Worm (Caenorhabditis elegans) whole organism, young adult: ENCODE measurements around the gene dtmk-1.
A peak's percentile ranks its signal among the peaks of the same experiment; 100 is the strongest.

ENCODE experiments used
- F10E7.11 ChIP-seq: sonication (generic microtip); optimal IDR thresholded peaks from 2 replicates; lab custom pipeline; 2017; ENCODE audit warnings: mild to moderate bottlenecking, missing genetic modification characterization, moderate library complexity, missing compliant biosample characterization
- F23B12.7 ChIP-seq: sonication (generic microtip); optimal IDR thresholded peaks from 2 replicates; lab custom pipeline; 2017; ENCODE audit warnings: missing genetic modification characterization, mild to moderate bottlenecking, missing compliant biosample characterization, antibody characterized with exemption, moderate library complexity; ENCODE audit not compliant: insufficient read depth
- K11D2.4 ChIP-seq: fragments of 200-800 bp; sonication (Bioruptor generic); IDR thresholded peaks from 2 replicates; pipeline ENCODE4 v1.3.6; 2022; ENCODE audit warnings: missing genetic modification reagents, missing genetic modification characterization, missing compliant biosample characterization
- T26A5.8 ChIP-seq: sonication (generic microtip); optimal IDR thresholded peaks from 2 replicates; lab custom pipeline; 2016; ENCODE audit warnings: missing genetic modification characterization, missing compliant biosample characterization
- Y53F4B.3 ChIP-seq: fragments of 200-800 bp; sonication (Bioruptor generic); IDR thresholded peaks from 2 replicates; pipeline ENCODE4 v1.3.6; 2022; ENCODE audit warnings: missing genetic modification reagents, missing genetic modification characterization, missing compliant biosample characterization
- Y56A3A.18 ChIP-seq: fragments of 200-800 bp; sonication (Bioruptor generic); IDR thresholded peaks from 2 replicates; pipeline ENCODE4 v1.3.6; 2022; ENCODE audit warnings: missing genetic modification reagents, missing genetic modification characterization, missing compliant biosample characterization
- akir-1 ChIP-seq: fragments of 200-800 bp; sonication (Bioruptor generic); optimal IDR thresholded peaks from 2 replicates; lab custom pipeline; 2018; ENCODE audit warnings: mild to moderate bottlenecking, missing genetic modification characterization, moderate library complexity, missing compliant biosample characterization
- attf-3 ChIP-seq: fragments of 200-800 bp; sonication (Bioruptor generic); conservative IDR thresholded peaks from 2 replicates; pipeline ENCODE4 v1.3.6; 2022; ENCODE audit warnings: missing genetic modification reagents, missing genetic modification characterization, missing compliant biosample characterization
- attf-5 ChIP-seq: fragments of 200-800 bp; sonication (Bioruptor generic); optimal IDR thresholded peaks from 2 replicates; lab custom pipeline; 2018; ENCODE audit warnings: mild to moderate bottlenecking, missing genetic modification characterization, missing compliant biosample characterization
- attf-6 ChIP-seq: fragments of 200-800 bp; sonication (Bioruptor generic); IDR thresholded peaks from 2 replicates; pipeline ENCODE4 v1.3.6; 2022; ENCODE audit warnings: missing genetic modification reagents, missing genetic modification characterization, missing compliant biosample characterization
- ceh-27 ChIP-seq: fragments of 200-800 bp; sonication (Bioruptor generic); optimal IDR thresholded peaks from 2 replicates; lab custom pipeline; 2018; ENCODE audit warnings: mild to moderate bottlenecking, missing genetic modification characterization, moderate library complexity, missing compliant biosample characterization
- ceh-40 ChIP-seq: fragments of 200-800 bp; sonication (Bioruptor generic); IDR thresholded peaks from 2 replicates; pipeline ENCODE4 v1.3.6; 2022; ENCODE audit warnings: missing genetic modification characterization, missing compliant biosample characterization
- chd-7 ChIP-seq: sonication (generic microtip); optimal IDR thresholded peaks from 2 replicates; lab custom pipeline; 2016; ENCODE audit warnings: mild to moderate bottlenecking, missing genetic modification characterization, moderate library complexity, missing compliant biosample characterization
- die-1 ChIP-seq: sonication (generic microtip); optimal IDR thresholded peaks from 2 replicates; lab custom pipeline; 2016; ENCODE audit warnings: missing genotype, mild to moderate bottlenecking, missing genetic modification characterization, missing compliant biosample characterization
- dox-1 ChIP-seq: fragments of 200-800 bp; sonication (Bioruptor generic); IDR thresholded peaks from 2 replicates; pipeline ENCODE4 v1.3.6; 2022; ENCODE audit warnings: missing genetic modification reagents, missing genetic modification characterization, missing compliant biosample characterization
- efl-1 ChIP-seq: fragments of 150-350 bp; optimal IDR thresholded peaks from 2 replicates; lab custom pipeline; 2014; ENCODE audit warnings: missing biosample characterization, missing genetic modification reagents, missing genetic modification characterization
- egl-18 ChIP-seq: fragments of 200-800 bp; sonication (Bioruptor generic); IDR thresholded peaks from 2 replicates; pipeline ENCODE4 v1.3.6; 2022; ENCODE audit warnings: missing genetic modification reagents, missing genetic modification characterization, missing compliant biosample characterization
- ekl-4 ChIP-seq: fragments of 200-800 bp; sonication (Bioruptor generic); IDR thresholded peaks from 2 replicates; pipeline ENCODE4 v1.3.6; 2022; ENCODE audit warnings: missing genetic modification reagents, missing genetic modification characterization, missing compliant biosample characterization
- gei-17 ChIP-seq: fragments of 200-800 bp; sonication (Bioruptor generic); optimal IDR thresholded peaks from 2 replicates; lab custom pipeline; 2018; ENCODE audit warnings: mild to moderate bottlenecking, missing genetic modification characterization, missing compliant biosample characterization
- him-1 ChIP-seq: sonication (generic microtip); optimal IDR thresholded peaks from 2 replicates; lab custom pipeline; 2016; ENCODE audit warnings: missing genotype, missing genetic modification reagents, missing genetic modification characterization, missing compliant biosample characterization
- hlh-26 ChIP-seq: fragments of 200-800 bp; sonication (Bioruptor generic); conservative IDR thresholded peaks from 2 replicates; pipeline ENCODE4 v1.3.6; 2022; ENCODE audit warnings: missing genetic modification reagents, missing genetic modification characterization, missing compliant biosample characterization
- hmg-1.2 ChIP-seq: fragments of 200-800 bp; sonication (Bioruptor generic); IDR thresholded peaks from 2 replicates; pipeline ENCODE4 v1.3.6; 2022; ENCODE audit warnings: missing genetic modification reagents, missing genetic modification characterization, missing compliant biosample characterization
- hrde-1 ChIP-seq: sonication (generic microtip); optimal IDR thresholded peaks from 2 replicates; lab custom pipeline; 2016; ENCODE audit warnings: missing genetic modification characterization, mild to moderate bottlenecking, missing compliant biosample characterization, moderate library complexity, missing genotype, missing genetic modification reagents, borderline replicate concordance
- lin-26 ChIP-seq: fragments of 200-800 bp; sonication (Bioruptor generic); IDR thresholded peaks from 2 replicates; pipeline ENCODE4 v1.3.6; 2022; ENCODE audit warnings: missing genetic modification reagents, missing genetic modification characterization, missing compliant biosample characterization
- lin-35 ChIP-seq, 3 experiments: fragments of 150-350 bp in 2 of 3; sonication (generic microtip) in 1 of 3; optimal IDR thresholded peaks; 2 replicates each; lab custom pipeline; 2014 to 2018; ENCODE audit warnings: missing biosample characterization in 3 of 3, missing genetic modification characterization in 3 of 3, missing genetic modification reagents in 3 of 3
- lin-40 ChIP-seq: sonication (generic microtip); optimal IDR thresholded peaks from 2 replicates; lab custom pipeline; 2016; ENCODE audit warnings: missing genetic modification characterization, mild to moderate bottlenecking, missing compliant biosample characterization, missing genotype, missing genetic modification reagents
- lin-54 ChIP-seq: fragments of 200-800 bp; sonication (Bioruptor generic); optimal IDR thresholded peaks from 2 replicates; lab custom pipeline; 2018; ENCODE audit warnings: mild to moderate bottlenecking, missing genetic modification characterization, missing compliant biosample characterization
- lsy-27 ChIP-seq: sonication (generic microtip); optimal IDR thresholded peaks from 2 replicates; lab custom pipeline; 2017; ENCODE audit warnings: missing genetic modification characterization, mild to moderate bottlenecking, missing compliant biosample characterization, antibody characterized with exemption, missing genotype, borderline replicate concordance; ENCODE audit not compliant: insufficient read depth
- madf-6 ChIP-seq: fragments of 200-800 bp; sonication (Bioruptor generic); IDR thresholded peaks from 2 replicates; pipeline ENCODE4 v1.3.6; 2022; ENCODE audit warnings: missing genetic modification reagents, missing genetic modification characterization, missing compliant biosample characterization
- madf-8 ChIP-seq: fragments of 200-800 bp; sonication (Bioruptor generic); conservative IDR thresholded peaks from 2 replicates; pipeline ENCODE4 v1.3.6; 2022; ENCODE audit warnings: missing genetic modification reagents, missing genetic modification characterization, missing compliant biosample characterization
- mel-28 ChIP-seq: sonication (generic microtip); optimal IDR thresholded peaks from 2 replicates; lab custom pipeline; 2016; ENCODE audit warnings: borderline replicate concordance, mild to moderate bottlenecking, missing genetic modification characterization, missing compliant biosample characterization
- nfya-2 ChIP-seq: fragments of 200-800 bp; sonication (Bioruptor generic); IDR thresholded peaks from 2 replicates; pipeline ENCODE4 v1.3.6; 2022; ENCODE audit warnings: missing genetic modification reagents, missing genetic modification characterization, missing compliant biosample characterization
- nfyb-1 ChIP-seq: fragments of 200-800 bp; sonication (Bioruptor generic); IDR thresholded peaks from 2 replicates; pipeline ENCODE4 v1.3.6; 2022; ENCODE audit warnings: missing genetic modification reagents, missing genetic modification characterization, missing compliant biosample characterization
- nhr-80 ChIP-seq: sonication (generic microtip); optimal IDR thresholded peaks from 2 replicates; lab custom pipeline; 2016; ENCODE audit warnings: missing genetic modification characterization, missing compliant biosample characterization
- pha-4 ChIP-seq: fragments of 150-350 bp; sonication (generic microtip); optimal IDR thresholded peaks from 2 replicates; lab custom pipeline; 2014; ENCODE audit warnings: missing biosample characterization, missing genetic modification reagents, missing genetic modification characterization
- repo-1 ChIP-seq: sonication (generic microtip); optimal IDR thresholded peaks from 2 replicates; lab custom pipeline; 2017; ENCODE audit warnings: mild to moderate bottlenecking, missing genetic modification characterization, missing compliant biosample characterization
- rpc-1 ChIP-seq, 2 experiments: fragments of 150-350 bp in 1 of 2; sonication (generic microtip) in 1 of 2; optimal IDR thresholded peaks; 2 replicates each; lab custom pipeline; 2014 to 2018; ENCODE audit warnings: missing biosample characterization in 1 of 2, missing genetic modification characterization in 1 of 2, missing genetic modification reagents in 1 of 2, missing genotype in 1 of 2
- snpc-3.4 ChIP-seq: sonication (generic microtip); optimal IDR thresholded peaks from 2 replicates; lab custom pipeline; 2017; ENCODE audit warnings: missing genetic modification characterization, mild to moderate bottlenecking, missing compliant biosample characterization, antibody characterized with exemption, moderate library complexity, missing genotype, missing genetic modification reagents
- snpc-4 ChIP-seq, 5 experiments: fragments of 150-350 bp in 1 of 5; sonication (generic microtip) in 4 of 5; optimal IDR thresholded peaks; 2 replicates each; lab custom pipeline; 2014 to 2018; ENCODE audit warnings: missing genetic modification characterization in 5 of 5, missing biosample characterization in 3 of 5, antibody characterized with exemption in 2 of 5, mild to moderate bottlenecking in 2 of 5, missing compliant biosample characterization in 2 of 5, missing genotype in 2 of 5, moderate library complexity in 2 of 5, missing genetic modification reagents in 1 of 5
- tbp1 ChIP-seq: fragments of 200-800 bp; sonication (Bioruptor generic); optimal IDR thresholded peaks from 2 replicates; lab custom pipeline; 2018; ENCODE audit warnings: mild to moderate bottlenecking, missing genetic modification characterization, missing compliant biosample characterization
- tlf-1 ChIP-seq: fragments of 200-800 bp; sonication (Bioruptor generic); optimal IDR thresholded peaks from 2 replicates; lab custom pipeline; 2018; ENCODE audit warnings: mild to moderate bottlenecking, missing genetic modification characterization, missing compliant biosample characterization
- ztf-26 ChIP-seq: sonication (generic microtip); optimal IDR thresholded peaks from 2 replicates; lab custom pipeline; 2017; ENCODE audit warnings: missing genetic modification characterization, missing compliant biosample characterization
- ztf-28 ChIP-seq: fragments of 200-800 bp; sonication (Bioruptor generic); IDR thresholded peaks from 2 replicates; pipeline ENCODE4 v1.3.6; 2022; ENCODE audit warnings: missing genetic modification reagents, missing genetic modification characterization, missing compliant biosample characterization
- ztf-6 ChIP-seq: fragments of 200-800 bp; sonication (Bioruptor generic); IDR thresholded peaks from 2 replicates; pipeline ENCODE4 v1.3.6; 2022; ENCODE audit warnings: missing genetic modification reagents, missing genetic modification characterization, missing compliant biosample characterization

Gene dtmk-1

DNA sequence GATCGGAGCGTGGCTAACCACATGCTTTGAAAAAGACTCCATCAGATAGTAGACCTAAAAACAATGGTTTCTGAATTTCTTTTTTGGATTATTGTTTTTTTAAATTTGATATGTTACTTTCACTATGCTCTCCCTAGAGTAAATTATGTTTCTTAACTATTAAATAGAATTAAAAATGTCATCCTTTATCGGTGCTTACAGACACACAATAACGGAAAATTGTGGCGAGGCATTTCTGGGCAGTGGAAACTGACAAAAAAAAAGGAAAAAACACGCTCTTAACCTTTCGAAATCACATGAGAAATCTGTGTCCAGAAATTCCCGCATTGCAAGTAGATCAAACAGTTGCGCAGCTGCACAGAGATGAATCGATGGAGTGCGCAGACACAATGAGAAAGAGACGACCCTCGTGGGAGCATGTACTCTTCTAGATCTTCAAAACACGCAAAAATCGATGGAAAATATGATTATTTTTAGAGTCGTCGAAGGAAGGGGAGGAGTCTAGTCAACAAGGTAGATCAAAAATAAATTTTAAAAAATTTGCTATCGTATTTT lies 13.3 kb upstream of the dtmk-1 start, which contains the start of gene ZK892.6:
Gene ZK892.6, minus strand, starts transcription at position 51 of the 555 bp plus-strand sequence.
- no peak for TF ChIP-seq T26A5.8 (tag; lab: Kevin White, UChicago)
- no peak for TF ChIP-seq F23B12.7 (tag; lab: Kevin White, UChicago)
- TF ChIP-seq snpc-3.4 (tag; lab: Kevin White, UChicago) = no peak
- no peak for TF ChIP-seq ztf-6 (GFP tag; lab: Robert Waterston, UW)
- TF ChIP-seq efl-1 (GFP tag; lab: Kevin White, UChicago) = peak; percentile 80
- TF ChIP-seq madf-6 (GFP tag; lab: Robert Waterston, UW) = peak; percentile 70
- no peak for TF ChIP-seq ztf-28 (GFP tag; lab: Robert Waterston, UW)
- TF ChIP-seq nfya-2 (GFP tag; lab: Robert Waterston, UW) = no peak
- no peak for TF ChIP-seq repo-1 (tag; lab: Kevin White, UChicago)
- no peak for TF ChIP-seq tlf-1 (GFP tag; lab: Kevin White, UChicago)

DNA sequence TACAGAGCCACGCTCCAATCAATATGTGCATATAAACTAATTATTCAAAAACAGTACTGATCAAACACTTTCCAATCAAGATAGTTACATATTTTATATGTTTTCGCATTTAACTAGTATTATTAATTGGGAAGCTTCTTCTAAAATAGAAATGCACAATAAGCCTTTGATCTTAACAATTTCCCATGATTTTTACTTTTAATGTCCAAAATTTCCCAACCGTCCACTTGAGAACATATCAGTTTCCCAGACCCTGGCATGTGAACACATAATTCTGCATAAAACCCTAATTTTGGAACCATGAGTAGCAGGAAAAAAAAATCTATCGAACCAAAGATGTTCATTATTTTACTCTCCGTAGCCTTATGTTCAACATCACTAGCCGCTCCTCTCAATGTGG lies 9.5 kb upstream of the dtmk-1 start, which contains the start of gene R53.8:
Gene R53.8, plus strand, starts transcription at position 301 of the 400 bp plus-strand sequence.
- TF ChIP-seq ztf-26 (tag; lab: Kevin White, UChicago) (no peak), F10E7.11 (no peak), Y53F4B.3 (GFP tag; lab: Robert Waterston, UW) (no peak), akir-1 (GFP tag; lab: Kevin White, UChicago) (no peak), lsy-27 (tag; lab: Kevin White, UChicago) (no peak), hrde-1 (no peak), ceh-40 (no peak), Y56A3A.18 (GFP tag; lab: Robert Waterston, UW) (no peak), lin-26 (GFP tag; lab: Robert Waterston, UW) (no peak), hmg-1.2 (GFP tag; lab: Robert Waterston, UW) (no peak)

DNA sequence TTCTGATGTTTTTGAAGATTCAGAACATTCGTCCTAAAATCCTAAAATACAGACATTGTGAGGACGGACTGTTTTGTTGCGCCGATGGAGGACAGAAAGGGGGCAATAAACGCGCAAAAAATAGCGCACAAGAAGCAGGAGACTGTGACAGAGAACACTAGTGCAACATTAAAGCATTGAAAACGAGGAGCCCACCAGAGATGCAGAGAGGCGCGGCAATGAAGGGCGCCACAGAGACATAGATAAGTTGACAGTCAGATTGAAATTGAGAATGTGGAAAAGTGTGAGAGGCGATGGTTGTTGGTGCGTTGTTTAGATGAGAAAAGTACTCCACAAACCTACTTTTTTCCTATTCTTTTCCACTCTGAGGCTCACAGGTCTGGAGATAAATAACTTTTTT lies 8.1 kb upstream of the dtmk-1 start, which contains the start of gene aakg-5:
Gene aakg-5, minus strand, starts transcription at position 159 of the 400 bp plus-strand sequence.
- TF ChIP-seq hlh-26 (GFP tag; lab: Robert Waterston, UW) (no peak), chd-7 (no peak), K11D2.4 (GFP tag; lab: Robert Waterston, UW) (no peak), mel-28 (tag; lab: Kevin White, UChicago) (no peak), ceh-27 (GFP tag; lab: Kevin White, UChicago) (peak; percentile 29), nhr-80 (tag; lab: Kevin White, UChicago) (peak; percentile 84), lin-54 (GFP tag; lab: Kevin White, UChicago) (peak; percentile 16), attf-6 (GFP tag; lab: Robert Waterston, UW) (no peak), pha-4 (tag; lab: Kevin White, UChicago) (peak; percentile 78), him-1 (tag; lab: Kevin White, UChicago) (no peak), die-1 (tag; lab: Kevin White, UChicago) (no peak), tbp1 (GFP tag; lab: Kevin White, UChicago) (peak; percentile 35), nfyb-1 (GFP tag; lab: Robert Waterston, UW) (0 out of 2 replicates have a peak, but pooled peaks have one; percentile 35), rpc-1 (optimal IDR thresholded peaks at IDR 0.05; lab: Kevin White, UChicago) (no peak), rpc-1 (tag; optimal IDR thresholded peaks at IDR 0.05; lab: Kevin White, UChicago) (no peak), madf-8 (GFP tag; lab: Robert Waterston, UW) (no peak), lin-35 (GFP tag; optimal IDR thresholded peaks at IDR 0.05; lab: Kevin White, UChicago) (peak in 1 of 3 experiments; percentile 32), egl-18 (GFP tag; lab: Robert Waterston, UW) (0 out of 2 replicates have a peak, but pooled peaks have one; percentile 6), snpc-4 (GFP tag; optimal IDR thresholded peaks at IDR 0.05; lab: Kevin White, UChicago) (no peak), snpc-4 (tag; optimal IDR thresholded peaks at IDR 0.05; lab: Kevin White, UChicago) (peak in 1 of 4 experiments; percentile 64), lin-40 (tag; lab: Kevin White, UChicago) (peak; percentile 77), attf-3 (GFP tag; lab: Robert Waterston, UW) (peak; percentile 28; the same call in 1 of the 2 replicates), dox-1 (GFP tag; lab: Robert Waterston, UW) (peak; percentile 70), attf-5 (peak; percentile 42), ekl-4 (GFP tag; lab: Robert Waterston, UW) (peak; percentile 44; the same call in 1 of the 2 replicates), gei-17 (GFP tag; lab: Kevin White, UChicago) (peak; percentile 24)
